Fruit fly (Drosophila melanogaster) whole organism, wandering third instar larva: Measurements from ENCODE around the gene Cnx14D.

Experiments used
- Dfd ChIP-seq: fragments of >200 bp; optimal IDR thresholded peaks from 2 replicates; lab custom pipeline; 2017; ENCODE audit warnings: missing biosample characterization, missing genetic modification characterization
- GATAd ChIP-seq: sonication (Bioruptor generic); optimal IDR thresholded peaks from 2 replicates; lab custom pipeline; 2016; ENCODE audit warnings: missing biosample characterization, missing genetic modification characterization
- HLH106 ChIP-seq: fragments of 200-800 bp; optimal IDR thresholded peaks from 3 replicates; lab custom pipeline; 2019; ENCODE audit warnings: missing biosample characterization, mild to moderate bottlenecking, missing genetic modification characterization, moderate library complexity
- Hr78 ChIP-seq: fragments of >200 bp; optimal IDR thresholded peaks from 2 replicates; lab custom pipeline; 2017; ENCODE audit warnings: missing biosample characterization, missing genetic modification characterization
- Hr83 ChIP-seq: fragments of 200-300 bp; sonication (Bioruptor generic); optimal IDR thresholded peaks from 2 replicates; lab custom pipeline; 2016; ENCODE audit warnings: missing biosample characterization, mild to moderate bottlenecking, missing genetic modification characterization, moderate library complexity; ENCODE audit not compliant: poor library complexity, severe bottlenecking
- Myc ChIP-seq: fragments of >200 bp; optimal IDR thresholded peaks from 2 replicates; lab custom pipeline; 2017
- Vsx2 ChIP-seq: fragments of 200-300, 225-300 bp; sonication (Bioruptor generic); optimal IDR thresholded peaks from 2 replicates; lab custom pipeline; 2018; ENCODE audit warnings: missing biosample characterization, missing genetic modification characterization; ENCODE audit not compliant: partially characterized antibody
- br ChIP-seq: fragments of 200-800 bp; sonication (Bioruptor generic); optimal IDR thresholded peaks from 2 replicates; lab custom pipeline; 2016; ENCODE audit warnings: missing biosample characterization, missing genetic modification characterization
- pan ChIP-seq: fragments of >200 bp; optimal IDR thresholded peaks from 2 replicates; lab custom pipeline; 2017
- sage ChIP-seq: fragments of 200-800 bp; sonication (Bioruptor generic); optimal IDR thresholded peaks from 2 replicates; lab custom pipeline; 2016; ENCODE audit warnings: missing biosample characterization, mild to moderate bottlenecking, missing genetic modification characterization

DNA sequence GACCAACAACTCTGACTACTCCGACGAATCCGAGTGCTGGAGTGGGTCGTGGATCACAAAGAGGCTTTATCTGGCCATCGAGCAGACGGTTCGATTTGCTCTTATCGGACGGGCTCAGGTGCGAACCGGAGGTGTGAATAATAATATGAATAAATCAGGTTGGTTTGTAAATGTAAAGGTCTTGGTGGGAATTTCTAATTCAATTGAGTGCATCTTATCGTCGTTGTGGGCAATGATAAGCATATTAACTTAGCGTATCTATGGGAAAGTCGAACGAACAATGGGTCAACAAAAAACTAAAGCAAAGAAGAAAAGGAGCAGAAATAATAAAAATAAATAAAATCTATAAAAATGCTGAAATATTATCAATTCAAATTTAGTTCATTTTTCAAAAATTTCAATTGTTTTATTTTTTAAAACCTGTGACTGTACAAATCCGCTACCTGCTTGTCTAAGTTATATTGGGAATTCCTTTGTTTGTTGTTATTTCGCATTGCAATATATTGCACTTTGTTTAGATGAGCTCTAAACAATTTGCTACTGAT, 15.7 kb upstream of the Cnx14D start, which contains the start of gene CG9903:
- TF ChIP-seq Hr78 (GFP tag; lab: Kevin White, UChicago) = no peak
- no peak for TF ChIP-seq pan (lab: Kevin White, UChicago)
- no peak for TF ChIP-seq Myc
- no peak for TF ChIP-seq Dfd (GFP tag; lab: Kevin White, UChicago)
- TF ChIP-seq Hr83 (GFP tag; lab: Kevin White, UChicago) = no peak
- TF ChIP-seq sage (GFP tag; lab: Kevin White, UChicago) = no peak
- peak; percentile 61 for TF ChIP-seq HLH106 (tag; lab: Kevin White, UChicago)
- TF ChIP-seq GATAd = no peak
- TF ChIP-seq br = no peak
- no peak for TF ChIP-seq Vsx2
